Worm (Caenorhabditis elegans) whole organism, young adult: Measurements from ENCODE around the gene bpl-1.

ENCODE experiments used
- D2030.7 ChIP-seq: fragments of 200-800 bp; sonication (Bioruptor generic); IDR thresholded peaks from 2 replicates; pipeline ENCODE4 v1.3.6; 2022; ENCODE audit warnings: missing genetic modification reagents, missing genetic modification characterization, missing compliant biosample characterization
- F33H1.4 ChIP-seq: fragments of 200-800 bp; sonication (Bioruptor generic); IDR thresholded peaks from 2 replicates; pipeline ENCODE4 v1.3.6; 2022; ENCODE audit warnings: missing genetic modification reagents, missing genetic modification characterization, missing compliant biosample characterization
- F49E8.2 ChIP-seq: sonication (generic microtip); optimal IDR thresholded peaks from 3 replicates; lab custom pipeline; 2017; ENCODE audit warnings: missing genetic modification characterization, mild to moderate bottlenecking, missing compliant biosample characterization, antibody characterized with exemption, moderate library complexity; ENCODE audit not compliant: insufficient read depth
- Y67H2A.10 ChIP-seq: fragments of 200-800 bp; sonication (Bioruptor generic); conservative IDR thresholded peaks from 2 replicates; pipeline ENCODE4 v1.3.6; 2022; ENCODE audit warnings: missing genetic modification reagents, missing genetic modification characterization, missing compliant biosample characterization
- akir-1 ChIP-seq: fragments of 200-800 bp; sonication (Bioruptor generic); optimal IDR thresholded peaks from 2 replicates; lab custom pipeline; 2018; ENCODE audit warnings: mild to moderate bottlenecking, missing genetic modification characterization, moderate library complexity, missing compliant biosample characterization
- aptf-2 ChIP-seq: fragments of 200-800 bp; sonication (Bioruptor generic); conservative IDR thresholded peaks from 2 replicates; pipeline ENCODE4 v1.3.6; 2022; ENCODE audit warnings: missing genetic modification reagents, missing genetic modification characterization, missing compliant biosample characterization
- attf-3 ChIP-seq: fragments of 200-800 bp; sonication (Bioruptor generic); conservative IDR thresholded peaks from 2 replicates; pipeline ENCODE4 v1.3.6; 2022; ENCODE audit warnings: missing genetic modification reagents, missing genetic modification characterization, missing compliant biosample characterization
- chd-7 ChIP-seq: sonication (generic microtip); optimal IDR thresholded peaks from 2 replicates; lab custom pipeline; 2016; ENCODE audit warnings: mild to moderate bottlenecking, missing genetic modification characterization, moderate library complexity, missing compliant biosample characterization
- die-1 ChIP-seq: sonication (generic microtip); optimal IDR thresholded peaks from 2 replicates; lab custom pipeline; 2016; ENCODE audit warnings: missing genotype, mild to moderate bottlenecking, missing genetic modification characterization, missing compliant biosample characterization
- dpl-1 ChIP-seq: fragments of 150-350 bp; optimal IDR thresholded peaks from 2 replicates; lab custom pipeline; 2014; ENCODE audit warnings: missing biosample characterization, missing genetic modification reagents, missing genetic modification characterization
- gei-17 ChIP-seq: fragments of 200-800 bp; sonication (Bioruptor generic); optimal IDR thresholded peaks from 2 replicates; lab custom pipeline; 2018; ENCODE audit warnings: mild to moderate bottlenecking, missing genetic modification characterization, missing compliant biosample characterization
- madf-8 ChIP-seq: fragments of 200-800 bp; sonication (Bioruptor generic); conservative IDR thresholded peaks from 2 replicates; pipeline ENCODE4 v1.3.6; 2022; ENCODE audit warnings: missing genetic modification reagents, missing genetic modification characterization, missing compliant biosample characterization

DNA sequence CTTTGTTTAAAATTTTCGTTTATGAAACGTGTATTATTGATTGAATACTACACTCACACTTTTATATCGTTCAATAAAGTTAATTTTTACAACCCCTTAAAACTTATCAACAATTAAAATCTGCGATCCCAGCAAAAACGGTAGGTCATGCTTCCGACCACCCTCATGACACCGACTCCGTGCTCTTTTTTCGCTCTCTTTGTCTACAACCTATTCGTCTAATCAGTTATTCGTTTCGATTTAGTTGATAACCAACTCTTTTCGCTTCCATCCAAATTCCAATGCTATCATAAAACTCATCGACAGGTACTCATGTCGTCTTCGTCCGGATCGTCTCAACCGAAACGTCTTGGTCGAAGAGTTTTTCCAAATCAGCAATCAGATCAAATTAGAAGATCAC, 9.1 kb downstream of the bpl-1 start, which contains the start of gene F13H8.1:
- TF ChIP-seq dpl-1 (no peak), D2030.7 (no peak), akir-1 (GFP tag; lab: Kevin White, UChicago) (no peak), Y67H2A.10 (GFP tag; lab: Robert Waterston, UW) (no peak), attf-3 (GFP tag; lab: Robert Waterston, UW) (no peak), chd-7 (tag; lab: Kevin White, UChicago) (no peak), F49E8.2 (tag; lab: Kevin White, UChicago) (no peak), die-1 (no peak), F33H1.4 (GFP tag; lab: Robert Waterston, UW) (no peak), gei-17 (GFP tag; lab: Kevin White, UChicago) (no peak), madf-8 (GFP tag; lab: Robert Waterston, UW) (no peak), aptf-2 (GFP tag; lab: Robert Waterston, UW) (no peak)
